Fruit fly (Drosophila melanogaster) whole organism, embryonic: Measurements from ENCODE around the gene Nulp1.

Source experiments
- Awh ChIP-seq: fragments of 200-800 bp; sonication (Bioruptor generic); IDR thresholded peaks from 2 replicates; pipeline ENCODE4, ENCODE4 v1.3.6; 2022; ENCODE audit warnings: missing biosample characterization, missing genetic modification characterization
- CG10462 ChIP-seq: fragments of 200-800 bp; sonication (Bioruptor generic); optimal IDR thresholded peaks from 2 replicates; lab custom pipeline; 2016; ENCODE audit warnings: missing biosample characterization, missing genetic modification characterization
- CG11504 ChIP-seq: fragments of 200-800 bp; sonication (Bioruptor generic); optimal IDR thresholded peaks from 3 replicates; lab custom pipeline; 2019; ENCODE audit warnings: missing biosample characterization, mild to moderate bottlenecking, missing genetic modification characterization, moderate library complexity
- CG11560 ChIP-seq: fragments of 200-800 bp; sonication (Bioruptor generic); IDR thresholded peaks from 3 replicates; pipeline ENCODE4 v1.3.6; 2022; ENCODE audit warnings: missing biosample characterization, missing genetic modification characterization
- CG17186 ChIP-seq: fragments of 200-800 bp; sonication (Bioruptor generic); optimal IDR thresholded peaks from 3 replicates; lab custom pipeline; 2017; ENCODE audit warnings: missing biosample characterization, missing genetic modification reagents, missing genetic modification characterization
- CG17829 ChIP-seq: fragments of 200-800 bp; optimal IDR thresholded peaks from 2 replicates; lab custom pipeline; 2019; ENCODE audit warnings: missing biosample characterization, mild to moderate bottlenecking, missing genetic modification characterization, moderate library complexity
- CG2678 ChIP-seq: fragments of 200-800 bp; sonication (Bioruptor generic); optimal IDR thresholded peaks from 3 replicates; lab custom pipeline; 2019; ENCODE audit warnings: missing biosample characterization, mild to moderate bottlenecking, missing genetic modification characterization, moderate library complexity
- CG3163 ChIP-seq: fragments of 200-800 bp; sonication (Bioruptor generic); optimal IDR thresholded peaks from 3 replicates; lab custom pipeline; 2016; ENCODE audit warnings: missing biosample characterization, missing genetic modification characterization
- CG43689 ChIP-seq: fragments of 200-800 bp; sonication (Bioruptor generic); IDR thresholded peaks from 2 replicates; pipeline ENCODE4 v1.3.6; 2022; ENCODE audit warnings: missing biosample characterization, missing genetic modification characterization
- CG4404 ChIP-seq: fragments of 200-800 bp; sonication (Bioruptor generic); IDR thresholded peaks from 2 replicates; pipeline ENCODE4 v1.3.6; 2022; ENCODE audit warnings: missing biosample characterization, missing genetic modification characterization
- CG4707 ChIP-seq: fragments of 200-800 bp; sonication (Bioruptor generic); optimal IDR thresholded peaks from 2 replicates; lab custom pipeline; 2018; ENCODE audit warnings: missing biosample characterization, mild to moderate bottlenecking, missing genetic modification characterization, moderate library complexity
- CG4854 ChIP-seq: fragments of 200-800 bp; sonication (Bioruptor generic); optimal IDR thresholded peaks from 2 replicates; lab custom pipeline; 2016; ENCODE audit warnings: missing biosample characterization, missing genetic modification characterization, inconsistent platforms
- CG5180 ChIP-seq: fragments of 200-800 bp; sonication (Bioruptor generic); optimal IDR thresholded peaks from 3 replicates; lab custom pipeline; 2017; ENCODE audit warnings: missing biosample characterization, missing genetic modification characterization, mild to moderate bottlenecking, moderate library complexity, missing genetic modification reagents
- CG6254 ChIP-seq: fragments of 200-800 bp; sonication (Bioruptor generic); optimal IDR thresholded peaks from 3 replicates; lab custom pipeline; 2017; ENCODE audit warnings: mild to moderate bottlenecking, missing biosample characterization, missing genetic modification reagents, missing genetic modification characterization
- CG7928 ChIP-seq: fragments of 200-800 bp; sonication (Bioruptor generic); optimal IDR thresholded peaks from 2 replicates; lab custom pipeline; 2017; ENCODE audit warnings: missing biosample characterization, mild to moderate bottlenecking, missing genetic modification characterization
- CHES-1-like ChIP-seq: fragments of 200-800 bp; sonication (Bioruptor generic); optimal IDR thresholded peaks from 2 replicates; lab custom pipeline; 2016; ENCODE audit warnings: missing biosample characterization, missing genetic modification characterization
- Deaf1 ChIP-seq: fragments of 200-800 bp; optimal IDR thresholded peaks from 3 replicates; lab custom pipeline; 2019; ENCODE audit warnings: missing biosample characterization, mild to moderate bottlenecking, missing genetic modification characterization, moderate library complexity
- Fer1 ChIP-seq: fragments of 200-800 bp; sonication (Bioruptor generic); optimal IDR thresholded peaks from 2 replicates; lab custom pipeline; 2017; ENCODE audit warnings: missing biosample characterization, mild to moderate bottlenecking, missing genetic modification characterization
- Fer3 ChIP-seq: fragments of 200-800 bp; sonication (Bioruptor generic); optimal IDR thresholded peaks from 2 replicates; lab custom pipeline; 2018; ENCODE audit warnings: missing biosample characterization, mild to moderate bottlenecking, missing genetic modification characterization, moderate library complexity
- HLH3B ChIP-seq: fragments of 200-800 bp; sonication (Bioruptor generic); IDR thresholded peaks from 2 replicates; pipeline ENCODE4 v1.3.6; 2022; ENCODE audit warnings: missing biosample characterization, missing genetic modification characterization
- NK7.1 ChIP-seq: fragments of 200-800 bp; sonication (Bioruptor generic); optimal IDR thresholded peaks from 3 replicates; lab custom pipeline; 2016; ENCODE audit warnings: missing biosample characterization, missing genetic modification characterization
- Nf-YB ChIP-seq: fragments of 200-800 bp; sonication (Bioruptor generic); optimal IDR thresholded peaks from 3 replicates; lab custom pipeline; 2019; ENCODE audit warnings: missing biosample characterization, mild to moderate bottlenecking, missing genetic modification characterization, moderate library complexity
- PHDP ChIP-seq: fragments of 200-800 bp; sonication (Bioruptor generic); optimal IDR thresholded peaks from 3 replicates; lab custom pipeline; 2018; ENCODE audit warnings: missing biosample characterization, mild to moderate bottlenecking, missing genetic modification characterization, moderate library complexity
- Scr ChIP-seq: fragments of 200-800 bp; sonication (Bioruptor generic); IDR thresholded peaks from 2 replicates; pipeline ENCODE4 v1.3.6; 2022; ENCODE audit warnings: missing biosample characterization, missing genetic modification characterization; ENCODE audit not compliant: partially characterized antibody
- Side ChIP-seq: fragments of 200-800 bp; sonication (Bioruptor generic); optimal IDR thresholded peaks from 2 replicates; lab custom pipeline; 2016; ENCODE audit warnings: missing biosample characterization, missing genetic modification characterization
- Sox102F ChIP-seq: fragments of 200-800 bp; sonication (Bioruptor generic); optimal IDR thresholded peaks from 2 replicates; lab custom pipeline; 2018; ENCODE audit warnings: missing biosample characterization, mild to moderate bottlenecking, missing genetic modification characterization, moderate library complexity
- Tbp ChIP-seq: fragments of >200 bp; optimal IDR thresholded peaks from 2 replicates; lab custom pipeline; 2018; ENCODE audit warnings: missing biosample characterization, missing genetic modification characterization
- ase ChIP-seq: fragments of 200-800 bp; sonication (Bioruptor generic); IDR thresholded peaks from 3 replicates; pipeline ENCODE4 v1.3.6; 2022; ENCODE audit warnings: missing biosample characterization, missing genetic modification characterization
- bab2 ChIP-seq: fragments of 200-800 bp; sonication (Bioruptor generic); optimal IDR thresholded peaks from 2 replicates; lab custom pipeline; 2016; ENCODE audit warnings: missing biosample characterization, missing genetic modification characterization
- bsh ChIP-seq, 2 experiments: fragments of 200-800 bp; sonication (Bioruptor generic); optimal IDR thresholded peaks; 2 replicates each; lab custom pipeline; 2017 to 2018; ENCODE audit warnings: mild to moderate bottlenecking in 2 of 2, missing biosample characterization in 2 of 2, missing genetic modification characterization in 2 of 2, moderate library complexity in 1 of 2
- cg ChIP-seq: fragments of 200-800 bp; sonication (Bioruptor generic); optimal IDR thresholded peaks from 3 replicates; lab custom pipeline; 2019; ENCODE audit warnings: missing biosample characterization, mild to moderate bottlenecking, missing genetic modification characterization, moderate library complexity
- ci ChIP-seq: fragments of 200-800 bp; sonication (Bioruptor generic); IDR thresholded peaks from 3 replicates; pipeline ENCODE4 v1.3.6; 2022; ENCODE audit warnings: missing biosample characterization, missing genetic modification characterization
- ewg ChIP-seq: fragments of 200-800 bp; sonication (Bioruptor generic); optimal IDR thresholded peaks from 3 replicates; lab custom pipeline; 2017; ENCODE audit warnings: mild to moderate bottlenecking, missing biosample characterization, missing genetic modification reagents, missing genetic modification characterization
- grau ChIP-seq: fragments of 200-800 bp; optimal IDR thresholded peaks from 3 replicates; lab custom pipeline; 2019; ENCODE audit warnings: missing biosample characterization, mild to moderate bottlenecking, missing genetic modification characterization, moderate library complexity
- gt ChIP-seq: fragments of 200-800 bp; sonication (Bioruptor generic); IDR thresholded peaks from 2 replicates; pipeline ENCODE4 v1.3.6; 2022; ENCODE audit warnings: missing biosample characterization, missing genetic modification characterization
- hbn ChIP-seq: fragments of 200-800 bp; sonication (Bioruptor generic); IDR thresholded peaks from 2 replicates; pipeline ENCODE4 v1.3.6; 2022; ENCODE audit warnings: missing biosample characterization, missing genetic modification characterization; ENCODE audit not compliant: partially characterized antibody
- her ChIP-seq: fragments of 200-800 bp; sonication (Bioruptor generic); optimal IDR thresholded peaks from 2 replicates; lab custom pipeline; 2016; ENCODE audit warnings: missing biosample characterization, missing genetic modification characterization
- hkb ChIP-seq, 2 experiments: fragments of 200-800 bp in 1 of 2; fragments of >200 bp in 1 of 2; sonication (Bioruptor generic) in 1 of 2; IDR thresholded peaks in 1 of 2; optimal IDR thresholded peaks in 1 of 2; 2 replicates each; pipeline versions ENCODE4 v1.3.6 to Lab custom; 2017 to 2022; ENCODE audit warnings: missing biosample characterization in 1 of 2, missing genetic modification characterization in 1 of 2
- ken ChIP-seq: fragments of 200-800 bp; sonication (Bioruptor generic); IDR thresholded peaks from 3 replicates; pipeline ENCODE4 v1.3.6; 2022; ENCODE audit warnings: missing biosample characterization, missing genetic modification characterization
- lmd ChIP-seq: fragments of 200-800 bp; sonication (Bioruptor generic); IDR thresholded peaks from 2 replicates; pipeline ENCODE4 v1.3.6; 2022; ENCODE audit warnings: missing biosample characterization, missing genetic modification characterization
- mirr ChIP-seq: fragments of 200-800 bp; sonication (Bioruptor generic); optimal IDR thresholded peaks from 3 replicates; lab custom pipeline; 2018; ENCODE audit warnings: missing biosample characterization, mild to moderate bottlenecking, missing genetic modification characterization
- oc ChIP-seq: fragments of 200-800 bp; sonication (Bioruptor generic); optimal IDR thresholded peaks from 2 replicates; lab custom pipeline; 2018; ENCODE audit warnings: missing biosample characterization, mild to moderate bottlenecking, missing genetic modification characterization, moderate library complexity
- sd ChIP-seq: fragments of 200-800 bp; sonication (Bioruptor generic); optimal IDR thresholded peaks from 3 replicates; lab custom pipeline; 2018; ENCODE audit warnings: missing biosample characterization, mild to moderate bottlenecking, missing genetic modification characterization, moderate library complexity
- slbo ChIP-seq: fragments of 200-800 bp; sonication (Bioruptor generic); IDR thresholded peaks from 2 replicates; pipeline ENCODE4 v1.3.6; 2022; ENCODE audit warnings: missing biosample characterization, missing genetic modification characterization
- tgo ChIP-seq: fragments of 200-800 bp; sonication (Bioruptor generic); IDR thresholded peaks from 3 replicates; pipeline ENCODE4 v1.3.6; 2022; ENCODE audit warnings: missing biosample characterization, missing genetic modification characterization
- wek ChIP-seq: fragments of 200-800 bp; sonication (Bioruptor generic); optimal IDR thresholded peaks from 3 replicates; lab custom pipeline; 2018; ENCODE audit warnings: missing biosample characterization, mild to moderate bottlenecking, missing genetic modification characterization, moderate library complexity
- z ChIP-seq: fragments of 200-800 bp; sonication (Bioruptor generic); IDR thresholded peaks from 3 replicates; pipeline ENCODE4 v1.3.6; 2022; ENCODE audit warnings: missing biosample characterization, missing genetic modification characterization
- zen2 ChIP-seq: fragments of 200-800 bp; sonication (Bioruptor generic); IDR thresholded peaks from 3 replicates; pipeline ENCODE4 v1.3.6; 2022; ENCODE audit warnings: missing biosample characterization, missing genetic modification characterization; ENCODE audit not compliant: partially characterized antibody

Nulp1 gene

dm6 chr3L:8153206-8153996 lies 43.2 kb downstream of the Nulp1 start (continued):
- TF ChIP-seq oc, result peak; percentile 80
- peak; percentile 34 for TF ChIP-seq Fer3 (tag; lab: Kevin White, UChicago)
- no peak for TF ChIP-seq CG17186 (GFP tag; lab: Kevin White, UChicago)
- TF ChIP-seq Tbp (GFP tag; lab: Kevin White, UChicago), result no peak
- TF ChIP-seq Deaf1 (tag; lab: Kevin White, UChicago), result no peak
- peak; percentile 80 for TF ChIP-seq CG11504
- peak; percentile 48 for TF ChIP-seq Fer1 (GFP tag; lab: Kevin White, UChicago)
- no peak for TF ChIP-seq zen2 (GFP tag; lab: Robert Waterston, UW)
- TF ChIP-seq Sox102F, result peak; percentile 84
- no peak for TF ChIP-seq hbn
- no peak; the same call in 1 of the 2 replicates for TF ChIP-seq CG43689
- no peak for TF ChIP-seq CG17829 (tag; lab: Kevin White, UChicago)
- peak; percentile 60; the same call in 1 of the 3 replicates for TF ChIP-seq ase (GFP tag; lab: Robert Waterston, UW)
- TF ChIP-seq NK7.1 (GFP tag; lab: Kevin White, UChicago), result no peak
- TF ChIP-seq CG7928 (GFP tag; lab: Kevin White, UChicago), result no peak
- TF ChIP-seq lmd (GFP tag; lab: Robert Waterston, UW), result peak; percentile 59
- TF ChIP-seq wek (GFP tag; lab: Kevin White, UChicago), result no peak
- peak; percentile 47; the same call in 1 of the 2 replicates for TF ChIP-seq Awh (GFP tag; lab: Robert Waterston, UW)
- TF ChIP-seq cg (GFP tag; lab: Kevin White, UChicago), result peak; percentile 72
- TF ChIP-seq CG4854 (GFP tag; lab: Kevin White, UChicago), result peak; percentile 3
- TF ChIP-seq tgo (GFP tag; lab: Robert Waterston, UW), result peak; percentile 55; the same call in 2 of the 3 replicates
- no peak for TF ChIP-seq gt (GFP tag; lab: Robert Waterston, UW)
- no peak for TF ChIP-seq CHES-1-like (GFP tag; lab: Kevin White, UChicago)
- peak; percentile 56 for TF ChIP-seq grau (tag; lab: Kevin White, UChicago)
- TF ChIP-seq Scr (GFP tag; lab: Robert Waterston, UW), result no peak
- TF ChIP-seq ken, result peak; percentile 67
- no peak for TF ChIP-seq Nf-YB (GFP tag; lab: Kevin White, UChicago)
- TF ChIP-seq CG11560 (tag; lab: Robert Waterston, UW), result no peak
- peak; percentile 26 for TF ChIP-seq Side
- TF ChIP-seq HLH3B (GFP tag; lab: Robert Waterston, UW), result peak; percentile 71
- TF ChIP-seq CG6254 (GFP tag; lab: Kevin White, UChicago), result peak; percentile 16
- TF ChIP-seq her (GFP tag; lab: Kevin White, UChicago), result no peak
- TF ChIP-seq mirr (GFP tag; lab: Kevin White, UChicago), result no peak
- TF ChIP-seq bab2 (GFP tag; lab: Kevin White, UChicago), result peak; percentile 54
- TF ChIP-seq slbo (GFP tag; lab: Robert Waterston, UW), result peak; percentile 51
- TF ChIP-seq z (GFP tag; lab: Robert Waterston, UW), result no peak
- TF ChIP-seq hkb (optimal IDR thresholded peaks at IDR 0.05; lab: Kevin White, UChicago), result no peak
- peak; percentile 76 for TF ChIP-seq hkb (GFP tag; IDR thresholded peaks at IDR 0.05; lab: Robert Waterston, UW)
- TF ChIP-seq CG2678 (tag; lab: Kevin White, UChicago), result peak; percentile 67
- TF ChIP-seq sd (tag; lab: Kevin White, UChicago), result no peak
- TF ChIP-seq CG3163 (GFP tag; lab: Kevin White, UChicago), result no peak
- TF ChIP-seq ci (GFP tag; lab: Robert Waterston, UW), result peak; percentile 91
- TF ChIP-seq PHDP (tag; lab: Kevin White, UChicago), result peak; percentile 49
- TF ChIP-seq ewg (GFP tag; lab: Kevin White, UChicago), result peak; percentile 43
- peak; percentile 65 to 69 for TF ChIP-seq bsh (GFP tag; optimal IDR thresholded peaks at IDR 0.05; lab: Kevin White, UChicago)
- peak; percentile 19 for TF ChIP-seq CG10462 (GFP tag; lab: Kevin White, UChicago)
- no peak for TF ChIP-seq CG4707
- TF ChIP-seq CG4404, result no peak
- TF ChIP-seq CG5180 (GFP tag; lab: Kevin White, UChicago), result peak; percentile 49
